Fruit fly (Drosophila melanogaster) Kc167 (cell line): ENCODE data around the gene pug.

Source experiments
- Myc ChIP-seq: fragments of >200 bp; optimal IDR thresholded peaks from 2 replicates; lab custom pipeline; 2017; ENCODE audit warnings: missing external identifiers
- Sin3A ChIP-seq: fragments of >200 bp; optimal IDR thresholded peaks from 2 replicates; lab custom pipeline; 2018; ENCODE audit warnings: missing external identifiers
- h ChIP-seq: fragments of >200 bp; optimal IDR thresholded peaks from 3 replicates; lab custom pipeline; 2018; ENCODE audit warnings: missing external identifiers
- insv ChIP-seq: fragments of >200 bp; optimal IDR thresholded peaks from 3 replicates; lab custom pipeline; 2018; ENCODE audit warnings: missing external identifiers
- psq ChIP-seq: fragments of >200 bp; optimal IDR thresholded peaks from 2 replicates; lab custom pipeline; 2017; ENCODE audit warnings: missing external identifiers
- ttk ChIP-seq: sonication (Bioruptor generic); optimal IDR thresholded peaks from 2 replicates; lab custom pipeline; 2017; ENCODE audit warnings: missing external identifiers

The pug gene

dm6 chr3R:10696371-10696777 lies at the start of gene pug, which contains the start of the genes CG14683 and CG46459:
Gene pug, plus strand, starts transcription at chr3R:10696534.
Gene CG14683, plus strand, starts transcription at chr3R:10696647.
Gene CG46459, plus strand, starts transcription at chr3R:10696647.
- TF ChIP-seq psq (lab: Kevin White, UChicago) (no peak), insv (lab: Kevin White, UChicago) (no peak)

dm6 chr3R:10647171-10647570 lies 49.2 kb upstream of the pug start:
- TF ChIP-seq ttk (no peak), psq (lab: Kevin White, UChicago) (no peak), h (lab: Kevin White, UChicago) (no peak), insv (lab: Kevin White, UChicago) (no peak), Myc (lab: Kevin White, UChicago) (no peak), Sin3A (no peak)

dm6 chr3R:10648556-10649181 lies 47.7 kb upstream of the pug start:
- TF ChIP-seq Myc (lab: Kevin White, UChicago) (no peak), h (lab: Kevin White, UChicago) (no peak), psq (lab: Kevin White, UChicago) (no peak), Sin3A (no peak), ttk (no peak), insv (lab: Kevin White, UChicago) (no peak)

- TF ChIP-seq h (lab: Kevin White, UChicago) (no peak), ttk (no peak)
These were observed 45.6 kb upstream of the pug start for dm6 chr3R:10650641-10651318.

- TF ChIP-seq insv (lab: Kevin White, UChicago) (no peak), psq (lab: Kevin White, UChicago) (no peak), h (lab: Kevin White, UChicago) (no peak), ttk (no peak), Myc (lab: Kevin White, UChicago) (no peak), Sin3A (no peak)
These were observed 41.7 kb upstream of the pug start for dm6 chr3R:10654642-10655041.

- TF ChIP-seq psq (lab: Kevin White, UChicago) (no peak), insv (lab: Kevin White, UChicago) (no peak), Sin3A (no peak), ttk (no peak), h (lab: Kevin White, UChicago) (no peak), Myc (lab: Kevin White, UChicago) (no peak)
These were observed 40.4 kb upstream of the pug start for dm6 chr3R:10655968-10656367.

dm6 chr3R:10656578-10656977 lies 39.8 kb upstream of the pug start:
- TF ChIP-seq insv (lab: Kevin White, UChicago), result no peak
- no peak for TF ChIP-seq psq (lab: Kevin White, UChicago)
- TF ChIP-seq h (lab: Kevin White, UChicago), result no peak
- TF ChIP-seq ttk, result no peak
- TF ChIP-seq Myc (lab: Kevin White, UChicago), result no peak
- TF ChIP-seq Sin3A, result no peak

dm6 chr3R:10658783-10659182 lies 37.6 kb upstream of the pug start:
- TF ChIP-seq ttk, result no peak
- TF ChIP-seq h (lab: Kevin White, UChicago), result no peak
- no peak for TF ChIP-seq insv (lab: Kevin White, UChicago)
- no peak for TF ChIP-seq Myc (lab: Kevin White, UChicago)
- TF ChIP-seq Sin3A, result no peak
- TF ChIP-seq psq (lab: Kevin White, UChicago), result no peak

- TF ChIP-seq Sin3A (no peak), h (lab: Kevin White, UChicago) (no peak), insv (lab: Kevin White, UChicago) (no peak), psq (lab: Kevin White, UChicago) (no peak), Myc (lab: Kevin White, UChicago) (no peak), ttk (no peak)
These were observed 36.8 kb upstream of the pug start for dm6 chr3R:10659563-10659962.

- no peak for TF ChIP-seq insv (lab: Kevin White, UChicago)
- TF ChIP-seq psq (lab: Kevin White, UChicago), result no peak
- TF ChIP-seq h (lab: Kevin White, UChicago), result no peak
These were observed 35.2 kb upstream of the pug start for dm6 chr3R:10661098-10661497.

dm6 chr3R:10664942-10665341 lies 31.4 kb upstream of the pug start:
- no peak for TF ChIP-seq Myc (lab: Kevin White, UChicago)
- TF ChIP-seq psq (lab: Kevin White, UChicago), result no peak
- no peak for TF ChIP-seq insv (lab: Kevin White, UChicago)
- TF ChIP-seq ttk, result no peak
- TF ChIP-seq h (lab: Kevin White, UChicago), result no peak
- TF ChIP-seq Sin3A, result no peak

- no peak for TF ChIP-seq h (lab: Kevin White, UChicago)
- no peak for TF ChIP-seq ttk
- TF ChIP-seq insv (lab: Kevin White, UChicago), result no peak
- no peak for TF ChIP-seq psq (lab: Kevin White, UChicago)
- no peak for TF ChIP-seq Sin3A
- TF ChIP-seq Myc (lab: Kevin White, UChicago), result no peak
These were observed 28.4 kb upstream of the pug start for dm6 chr3R:10667964-10668363.

- TF ChIP-seq Myc (lab: Kevin White, UChicago), result no peak
- TF ChIP-seq insv (lab: Kevin White, UChicago), result no peak
- TF ChIP-seq h (lab: Kevin White, UChicago), result no peak
- no peak for TF ChIP-seq ttk
- no peak for TF ChIP-seq Sin3A
- no peak for TF ChIP-seq psq (lab: Kevin White, UChicago)
These were observed 26.4 kb upstream of the pug start for dm6 chr3R:10669950-10670349.
